Fruit fly (Drosophila melanogaster) whole organism, prepupa: ENCODE measurements around the gene CG4653.

Experiments
- CG4318 ChIP-seq: fragments of 200-800 bp; sonication (Bioruptor generic); optimal IDR thresholded peaks from 3 replicates; lab custom pipeline; 2017; ENCODE audit warnings: missing biosample characterization, mild to moderate bottlenecking, missing genetic modification characterization
- Eip75B ChIP-seq: fragments of 200-800 bp; sonication (Bioruptor generic); optimal IDR thresholded peaks from 3 replicates; lab custom pipeline; 2016; ENCODE audit warnings: missing biosample characterization, missing genetic modification characterization
- Gug ChIP-seq: fragments of 200-800 bp; sonication (Bioruptor generic); IDR thresholded peaks from 2 replicates; pipeline ENCODE4 v1.3.6; 2022; ENCODE audit warnings: missing biosample characterization, missing genetic modification characterization

- no peak for TF ChIP-seq CG4318 (GFP tag; lab: Kevin White, UChicago)
- no peak for TF ChIP-seq Eip75B (GFP tag; lab: Kevin White, UChicago)
- no peak for TF ChIP-seq Gug (GFP tag; lab: Robert Waterston, UW)
These were observed 48.1 kb upstream of the CG4653 start for dm6 chrX:16655724-16656235.
